Fruit fly (Drosophila melanogaster) whole organism, embryonic: Measurements from ENCODE around the gene Hsp70Ba.

Experiments
- CG11093 ChIP-seq: fragments of 200-800 bp; sonication (Bioruptor generic); IDR thresholded peaks from 3 replicates; pipeline ENCODE4 v1.3.6; 2022; ENCODE audit warnings: missing biosample characterization, missing genetic modification characterization
- CG12659 ChIP-seq: fragments of 200-800 bp; sonication (Bioruptor generic); optimal IDR thresholded peaks from 3 replicates; lab custom pipeline; 2017; ENCODE audit warnings: mild to moderate bottlenecking, missing biosample characterization, missing genetic modification reagents, missing genetic modification characterization
- CG31224 ChIP-seq: fragments of 200-800 bp; sonication (Bioruptor generic); IDR thresholded peaks from 2 replicates; pipeline ENCODE4 v1.3.6; 2022; ENCODE audit warnings: missing biosample characterization, missing genetic modification characterization
- CG3995 ChIP-seq: fragments of 200-800 bp; sonication (Bioruptor generic); optimal IDR thresholded peaks from 3 replicates; lab custom pipeline; 2016; ENCODE audit warnings: missing biosample characterization, missing genetic modification characterization
- CG4404 ChIP-seq: fragments of 200-800 bp; sonication (Bioruptor generic); IDR thresholded peaks from 2 replicates; pipeline ENCODE4 v1.3.6; 2022; ENCODE audit warnings: missing biosample characterization, missing genetic modification characterization
- ERR ChIP-seq: fragments of 200-800 bp; sonication (Bioruptor generic); optimal IDR thresholded peaks from 2 replicates; lab custom pipeline; 2016; ENCODE audit warnings: missing biosample characterization, missing genetic modification characterization
- Rfx ChIP-seq: fragments of 200-800 bp; sonication (Bioruptor generic); IDR thresholded peaks from 2 replicates; pipeline ENCODE4 v1.3.6; 2022; ENCODE audit warnings: missing biosample characterization, missing genetic modification characterization
- sd ChIP-seq: fragments of 200-800 bp; sonication (Bioruptor generic); optimal IDR thresholded peaks from 3 replicates; lab custom pipeline; 2018; ENCODE audit warnings: missing biosample characterization, mild to moderate bottlenecking, missing genetic modification characterization, moderate library complexity

- TF ChIP-seq CG11093 (GFP tag; lab: Robert Waterston, UW) (no peak; the same call in 2 of the 3 replicates), sd (tag; lab: Kevin White, UChicago) (no peak), CG3995 (no peak), CG12659 (peak; percentile 68), Rfx (GFP tag; lab: Robert Waterston, UW) (0 out of 2 replicates have a peak, but pooled peaks have one; percentile 21), ERR (GFP tag; lab: Kevin White, UChicago) (no peak), CG4404 (no peak), CG31224 (GFP tag; lab: Robert Waterston, UW) (no peak)
Observed at dm6 chr3R:12431030-12431489, 36.5 kb downstream of the Hsp70Ba start, which contains the start of gene Prosalpha2.
